Worm (Caenorhabditis elegans): Measurements from ENCODE around the gene C30H6.9.

ce11 chrIV:17376127-17376526 lies 3.8 kb downstream of the C30H6.9 start, which contains the start of gene haf-1:
- TF ChIP-seq B0310.2 (tag; optimal IDR thresholded peaks at IDR 0.05) (no peak), ama-1 (optimal IDR thresholded peaks at IDR 0.05) (no peak), flt-1 (GFP tag; IDR thresholded peaks at IDR 0.05) (no peak), sea-1 (GFP tag; conservative IDR thresholded peaks at IDR 0.05) (no peak)

All from whole organism, early embryonic.